Fruit fly (Drosophila melanogaster): ENCODE data around the gene eEF1delta.
A peak's percentile ranks its signal among the peaks of the same experiment; 100 is the strongest.

DNA sequence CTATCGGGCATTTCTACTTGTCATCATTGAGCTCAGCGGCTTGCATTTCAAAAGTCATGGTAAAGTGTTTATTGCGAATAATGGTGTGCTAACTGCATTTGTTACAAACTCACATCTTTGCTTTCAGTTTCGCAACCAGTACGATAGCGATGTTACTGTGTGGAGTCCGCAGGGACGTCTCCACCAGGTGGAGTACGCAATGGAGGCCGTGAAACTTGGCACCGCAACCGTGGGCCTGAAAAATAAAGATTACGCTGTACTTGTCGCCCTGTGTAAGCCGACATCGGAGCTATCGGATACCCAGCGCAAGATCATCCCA, 11.0 kb upstream of the eEF1delta start:
- TF ChIP-seq ovo (GFP tag; optimal IDR thresholded peaks at IDR 0.05) (no peak), cnc (optimal IDR thresholded peaks at IDR 0.05) (peak; percentile 88 to 92), Hr96 (GFP tag; optimal IDR thresholded peaks at IDR 0.05) (no peak), cic (GFP tag; optimal IDR thresholded peaks at IDR 0.05) (no peak), bab1 (GFP tag; optimal IDR thresholded peaks at IDR 0.05) (no peak), CG7045 (GFP tag; optimal IDR thresholded peaks at IDR 0.05) (no peak), CG11617 (GFP tag; optimal IDR thresholded peaks at IDR 0.05) (no peak), Clk (GFP tag; optimal IDR thresholded peaks at IDR 0.05) (no peak), Mnt (GFP tag; optimal IDR thresholded peaks at IDR 0.05) (no peak), toe (GFP tag; optimal IDR thresholded peaks at IDR 0.05) (no peak), CG12768 (GFP tag; optimal IDR thresholded peaks at IDR 0.05) (no peak), CG7101 (tag; optimal IDR thresholded peaks at IDR 0.05) (no peak)

Measured in whole organism, adult.